Fruit fly (Drosophila melanogaster) whole organism, pupa: ENCODE data around the gene p130CAS.

Experiments
- CG10348 ChIP-seq: fragments of 200-800 bp; sonication (Bioruptor generic); IDR thresholded peaks from 2 replicates; pipeline ENCODE4 v1.3.6; 2022; ENCODE audit warnings: missing biosample characterization, missing genetic modification characterization
- CG13204 ChIP-seq: fragments of 200-800 bp; sonication (Bioruptor generic); optimal IDR thresholded peaks from 2 replicates; lab custom pipeline; 2018; ENCODE audit warnings: missing biosample characterization, mild to moderate bottlenecking, missing genetic modification characterization, moderate library complexity
- CG14655 ChIP-seq: fragments of 200-800 bp; sonication (Bioruptor generic); optimal IDR thresholded peaks from 3 replicates; lab custom pipeline; 2017; ENCODE audit warnings: mild to moderate bottlenecking, missing biosample characterization, missing genetic modification reagents, missing genetic modification characterization
- CG15710 ChIP-seq: fragments of 200-800 bp; sonication (Bioruptor generic); optimal IDR thresholded peaks from 2 replicates; lab custom pipeline; 2018; ENCODE audit warnings: missing biosample characterization, mild to moderate bottlenecking, missing genetic modification characterization, moderate library complexity
- CG17806 ChIP-seq: fragments of 200-800 bp; sonication (Bioruptor generic); optimal IDR thresholded peaks from 2 replicates; lab custom pipeline; 2018; ENCODE audit warnings: missing biosample characterization, mild to moderate bottlenecking, missing genetic modification characterization, moderate library complexity
- CG32121 ChIP-seq: fragments of 200-800 bp; sonication (Bioruptor generic); IDR thresholded peaks from 2 replicates; pipeline ENCODE4 v1.3.6; 2022; ENCODE audit warnings: missing biosample characterization, missing genetic modification characterization
- CG4496 ChIP-seq: fragments of 200-800 bp; sonication (Bioruptor generic); IDR thresholded peaks from 3 replicates; pipeline ENCODE4 v1.3.6; 2022; ENCODE audit warnings: missing biosample characterization, missing genetic modification characterization
- CG8159 ChIP-seq: fragments of 200-800 bp; sonication (Bioruptor generic); optimal IDR thresholded peaks from 3 replicates; lab custom pipeline; 2018; ENCODE audit warnings: missing biosample characterization, mild to moderate bottlenecking, missing genetic modification characterization, moderate library complexity
- CG8301 ChIP-seq: fragments of 200-800 bp; sonication (Bioruptor generic); optimal IDR thresholded peaks from 2 replicates; lab custom pipeline; 2018; ENCODE audit warnings: missing biosample characterization, mild to moderate bottlenecking, missing genetic modification characterization
- CG9948 ChIP-seq: fragments of 200-800 bp; sonication (Bioruptor generic); optimal IDR thresholded peaks from 2 replicates; lab custom pipeline; 2018; ENCODE audit warnings: missing biosample characterization, mild to moderate bottlenecking, missing genetic modification characterization, moderate library complexity
- D1 ChIP-seq: fragments of 200-800 bp; sonication (Bioruptor generic); optimal IDR thresholded peaks from 2 replicates; lab custom pipeline; 2018; ENCODE audit warnings: missing biosample characterization, mild to moderate bottlenecking, missing genetic modification characterization, moderate library complexity
- EcR ChIP-seq: fragments of 200-800 bp; sonication (Bioruptor generic); optimal IDR thresholded peaks from 3 replicates; lab custom pipeline; 2019; ENCODE audit warnings: missing biosample characterization, missing genetic modification characterization, mild to moderate bottlenecking, moderate library complexity, missing genetic modification reagents
- Ets98B ChIP-seq: fragments of 200-800 bp; sonication (Bioruptor generic); IDR thresholded peaks from 2 replicates; pipeline ENCODE4 v1.3.6; 2022; ENCODE audit warnings: missing biosample characterization, missing genetic modification characterization
- Pif1A ChIP-seq: fragments of 200-800 bp; sonication (Bioruptor generic); optimal IDR thresholded peaks from 3 replicates; lab custom pipeline; 2016; ENCODE audit warnings: missing biosample characterization, missing genetic modification characterization
- Pif1B ChIP-seq: fragments of 200-800 bp; sonication (Bioruptor generic); optimal IDR thresholded peaks from 3 replicates; lab custom pipeline; 2016; ENCODE audit warnings: missing biosample characterization, missing genetic modification characterization
- Snoo ChIP-seq: fragments of 200-800 bp; sonication (Bioruptor generic); optimal IDR thresholded peaks from 3 replicates; lab custom pipeline; 2017; ENCODE audit warnings: missing biosample characterization, mild to moderate bottlenecking, missing genetic modification characterization, inconsistent platforms
- fd96Ca ChIP-seq: fragments of 200-800 bp; sonication (Bioruptor generic); IDR thresholded peaks from 3 replicates; pipeline ENCODE4 v1.3.6; 2022; ENCODE audit warnings: missing biosample characterization, missing genetic modification characterization
- gl ChIP-seq: fragments of 200-800 bp; sonication (Bioruptor generic); optimal IDR thresholded peaks from 2 replicates; lab custom pipeline; 2018; ENCODE audit warnings: missing biosample characterization, mild to moderate bottlenecking, missing genetic modification characterization
- rn ChIP-seq: fragments of 200-800 bp; sonication (Bioruptor generic); IDR thresholded peaks from 2 replicates; pipeline ENCODE4 v1.3.6; 2022; ENCODE audit warnings: missing biosample characterization, missing genetic modification characterization

Gene p130CAS

DNA sequence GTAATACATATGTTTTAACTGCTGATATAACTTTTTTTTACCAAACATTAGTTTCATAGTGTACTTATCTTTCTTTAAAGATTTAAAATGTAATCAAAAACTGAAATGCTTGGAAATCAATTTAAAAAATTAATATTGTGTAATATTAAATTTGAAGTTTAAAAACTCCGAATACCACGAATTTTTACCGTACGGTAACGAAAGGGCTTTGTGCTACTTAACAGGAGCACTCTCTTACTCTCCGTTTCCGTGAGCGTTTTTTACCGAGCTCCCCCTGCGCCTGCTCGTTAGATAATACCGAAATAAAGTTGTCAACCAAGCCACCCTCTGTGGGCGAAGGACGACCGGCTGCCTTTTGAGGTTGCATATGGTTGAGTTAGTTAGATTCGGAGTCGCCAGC, at the start of gene p130CAS, which contains the start of gene Dic61B:
Gene p130CAS, plus strand, starts transcription at position 396 of the 400 bp plus-strand sequence.
Gene Dic61B, minus strand, starts transcription at position 101 of the 400 bp plus-strand sequence.
- TF ChIP-seq CG32121 (GFP tag; lab: Robert Waterston, UW): no peak
- TF ChIP-seq Snoo (tag; lab: Kevin White, UChicago): no peak

DNA sequence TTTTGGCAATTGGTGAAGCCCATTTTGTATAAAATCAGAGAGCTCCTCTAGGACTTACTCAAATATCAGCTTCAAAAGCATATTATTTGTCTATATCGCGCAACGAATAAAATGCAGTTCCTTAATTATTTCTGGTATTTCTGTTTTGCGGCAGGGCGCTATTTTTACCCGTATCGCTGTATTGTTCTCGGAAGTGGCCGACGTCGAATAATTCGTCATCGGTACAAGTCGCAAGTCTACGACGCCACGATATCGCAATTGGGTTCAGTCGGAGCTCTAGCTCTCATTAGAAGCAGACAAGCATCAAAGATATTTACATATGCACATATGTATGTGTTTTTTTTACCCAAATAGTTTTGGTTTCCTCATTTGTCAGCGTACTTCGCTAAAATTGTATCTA, 48.6 kb upstream of the p130CAS start:
- TF ChIP-seq gl (tag; lab: Kevin White, UChicago) (no peak), Pif1A (GFP tag; lab: Kevin White, UChicago) (no peak)

DNA sequence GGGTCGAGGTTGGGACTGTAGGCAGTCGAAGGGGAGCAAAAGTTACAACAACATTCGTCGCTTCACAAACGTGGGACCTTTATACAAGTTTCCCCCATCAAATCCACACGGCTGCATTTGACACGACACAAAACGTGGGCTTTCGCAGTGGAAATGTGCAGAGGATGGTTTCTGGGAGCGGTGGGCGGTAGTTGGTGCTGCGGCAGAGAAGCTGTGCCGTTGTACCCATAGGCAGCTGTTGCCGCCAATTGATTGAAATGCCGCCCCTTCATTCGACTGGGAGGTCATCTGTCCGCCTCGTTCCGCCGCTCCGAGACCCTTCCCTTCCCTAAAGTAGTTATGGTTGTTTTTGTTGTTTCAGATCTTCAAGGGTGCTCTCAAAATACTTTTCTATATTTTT, 43.6 kb upstream of the p130CAS start:
- no peak for TF ChIP-seq Pif1B (GFP tag; lab: Kevin White, UChicago)
- no peak for TF ChIP-seq Snoo (tag; lab: Kevin White, UChicago)
- no peak for TF ChIP-seq CG32121 (GFP tag; lab: Robert Waterston, UW)
- no peak for TF ChIP-seq fd96Ca (GFP tag; lab: Robert Waterston, UW)
- TF ChIP-seq CG10348 (GFP tag; lab: Robert Waterston, UW): no peak
- peak; percentile 25 for TF ChIP-seq D1 (tag; lab: Kevin White, UChicago)
- TF ChIP-seq Ets98B (GFP tag; lab: Robert Waterston, UW): no peak
- no peak for TF ChIP-seq gl (tag; lab: Kevin White, UChicago)
- TF ChIP-seq, all 21 proteins: peak for 1

DNA sequence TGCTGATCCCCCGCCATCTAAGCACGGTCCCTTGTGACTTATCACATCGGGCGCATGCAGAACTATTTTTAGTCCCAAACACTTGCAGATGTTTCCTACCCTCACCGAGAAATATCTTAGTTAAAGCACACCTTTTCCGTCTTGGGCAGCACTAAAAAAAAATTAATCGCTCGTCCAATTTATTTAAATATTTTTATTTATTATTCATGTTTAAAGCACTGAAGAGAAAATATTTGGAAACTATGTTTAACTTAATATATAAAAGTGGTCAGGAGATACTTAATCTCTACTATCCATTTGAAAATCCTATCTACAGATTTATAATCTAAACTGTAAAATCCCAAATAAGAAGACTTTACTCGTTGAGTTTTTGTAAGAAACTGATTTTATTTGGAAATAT, 42.7 kb upstream of the p130CAS start:
- TF ChIP-seq CG17806 (tag; lab: Kevin White, UChicago): no peak
- no peak for TF ChIP-seq CG9948 (tag; lab: Kevin White, UChicago)
- peak; percentile 9; the same call in 1 of the 3 replicates for TF ChIP-seq CG4496 (GFP tag; lab: Robert Waterston, UW)
- no peak for TF ChIP-seq CG32121 (GFP tag; lab: Robert Waterston, UW)
- peak; percentile 22 for TF ChIP-seq CG15710

DNA sequence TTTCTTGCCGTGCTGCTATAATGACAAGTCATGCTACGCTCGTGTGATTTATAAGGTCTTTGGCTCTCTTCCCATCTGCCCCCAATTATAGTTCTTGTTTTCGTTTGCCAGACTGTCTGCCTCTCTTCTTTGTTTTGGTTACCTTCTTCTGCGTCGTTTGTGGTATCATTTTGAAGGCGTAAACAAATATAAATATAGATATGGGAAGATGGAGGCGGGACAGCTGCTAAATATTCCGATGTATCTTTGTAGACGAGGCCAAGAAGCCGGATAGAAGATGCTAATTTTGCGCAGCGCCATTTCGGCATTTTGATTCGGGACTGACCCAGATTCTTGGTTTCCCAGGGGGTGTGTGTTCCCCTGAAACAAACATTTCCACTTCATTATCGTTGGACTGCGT, 33.3 kb upstream of the p130CAS start:
- 0 out of 3 replicates have a peak, but pooled peaks have one; percentile 29 for TF ChIP-seq CG4496 (GFP tag; lab: Robert Waterston, UW)
- no peak for TF ChIP-seq CG14655 (GFP tag; lab: Kevin White, UChicago)

DNA sequence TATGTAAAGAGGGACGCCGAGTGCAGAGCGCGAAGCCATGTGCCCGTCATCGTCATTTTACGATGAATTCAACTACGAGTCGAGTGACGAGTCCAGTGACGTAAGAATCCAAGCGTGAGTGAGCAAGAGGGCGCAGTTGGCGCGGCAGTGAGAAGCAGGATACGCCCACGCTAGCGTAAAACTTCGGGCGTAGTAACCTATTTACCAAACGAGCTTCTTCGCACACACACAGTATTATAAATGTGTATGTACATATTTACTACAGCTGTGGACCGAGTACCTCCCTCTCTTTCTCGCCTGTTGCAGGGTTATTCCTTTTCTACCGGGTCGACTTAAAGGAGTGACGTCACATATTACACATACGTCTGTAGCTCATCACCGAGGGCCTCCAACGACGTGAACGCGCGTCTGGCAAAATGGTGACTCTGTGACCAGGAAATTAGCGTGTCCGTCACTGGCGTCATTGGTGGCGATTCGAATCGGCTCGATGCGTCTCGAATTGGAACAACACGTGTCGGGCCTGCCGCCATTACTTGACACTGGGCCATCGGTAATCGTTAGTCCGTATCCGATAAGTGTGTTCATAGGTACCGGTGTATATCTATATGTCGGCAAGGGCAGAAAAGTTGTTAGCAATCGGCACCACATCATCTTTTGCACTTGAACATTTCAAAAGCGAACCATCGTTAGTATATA, 28.8 kb upstream of the p130CAS start:
- TF ChIP-seq Snoo (tag; lab: Kevin White, UChicago) (no peak), fd96Ca (GFP tag; lab: Robert Waterston, UW) (0 out of 3 replicates have a peak, but pooled peaks have one; percentile 10), D1 (tag; lab: Kevin White, UChicago) (no peak), CG8159 (tag; lab: Kevin White, UChicago) (no peak), gl (tag; lab: Kevin White, UChicago) (no peak), CG10348 (GFP tag; lab: Robert Waterston, UW) (no peak), CG15710 (no peak), Pif1A (GFP tag; lab: Kevin White, UChicago) (no peak), Pif1B (GFP tag; lab: Kevin White, UChicago) (no peak), CG17806 (tag; lab: Kevin White, UChicago) (no peak), EcR (GFP tag; lab: Kevin White, UChicago) (peak; percentile 21), CG14655 (GFP tag; lab: Kevin White, UChicago) (no peak), rn (GFP tag; lab: Robert Waterston, UW) (no peak), CG4496 (GFP tag; lab: Robert Waterston, UW) (no peak)

DNA sequence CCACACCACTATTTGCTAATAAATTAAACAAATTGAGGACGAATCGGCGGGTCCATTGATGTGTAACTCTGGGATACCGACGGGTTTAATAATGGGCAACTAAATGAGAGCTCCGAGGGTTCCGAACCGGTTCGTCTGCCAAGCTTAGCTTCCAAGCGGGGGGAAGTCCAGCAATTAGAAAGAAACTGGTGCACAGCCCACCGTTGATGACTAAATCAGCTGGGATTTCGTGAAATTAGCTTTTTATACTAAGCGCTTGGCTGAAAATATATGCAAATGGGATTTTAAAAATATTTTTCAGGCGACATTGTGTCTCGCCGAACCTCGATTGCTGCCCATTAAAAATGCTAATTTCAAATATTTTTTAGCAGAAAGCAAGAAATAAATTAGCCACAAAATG, 25.2 kb upstream of the p130CAS start:
- TF ChIP-seq D1 (tag; lab: Kevin White, UChicago) (no peak), CG15710 (no peak), CG17806 (tag; lab: Kevin White, UChicago) (no peak), fd96Ca (GFP tag; lab: Robert Waterston, UW) (no peak), CG4496 (GFP tag; lab: Robert Waterston, UW) (no peak), CG14655 (GFP tag; lab: Kevin White, UChicago) (no peak), CG32121 (GFP tag; lab: Robert Waterston, UW) (no peak), gl (tag; lab: Kevin White, UChicago) (no peak), CG9948 (tag; lab: Kevin White, UChicago) (no peak), rn (GFP tag; lab: Robert Waterston, UW) (no peak), EcR (GFP tag; lab: Kevin White, UChicago) (no peak), CG13204 (GFP tag; lab: Kevin White, UChicago) (no peak), CG8301 (tag; lab: Kevin White, UChicago) (no peak), CG10348 (GFP tag; lab: Robert Waterston, UW) (no peak), Pif1A (GFP tag; lab: Kevin White, UChicago) (no peak)
- TF ChIP-seq, all 21 proteins: peak for 0
